Fruit fly (Drosophila melanogaster): ENCODE data around the gene Nt5a.

The Nt5a gene

DNA sequence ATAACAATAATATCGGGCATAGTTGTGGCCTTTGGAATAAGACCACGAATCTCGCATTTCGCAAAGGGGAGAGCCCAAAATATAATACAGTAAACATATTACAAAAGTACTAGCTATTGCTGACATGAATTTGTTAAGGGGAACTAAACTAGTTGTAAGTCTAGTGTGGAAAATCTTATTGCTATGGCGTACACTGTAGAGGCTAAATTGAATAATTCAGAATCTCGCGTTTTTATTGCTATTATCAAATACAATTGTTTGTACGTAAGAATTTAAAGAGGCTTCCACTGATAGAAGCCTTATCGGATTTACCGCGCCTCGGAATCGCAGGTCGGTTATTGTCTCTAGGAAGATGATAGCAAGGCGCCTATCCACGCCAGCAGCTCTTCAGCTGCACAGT lies 1.9 kb downstream of the Nt5a start:
- TF ChIP-seq CG17801 (GFP tag; optimal IDR thresholded peaks at IDR 0.05; ENCODE audit: partially characterized antibody) = no peak

DNA sequence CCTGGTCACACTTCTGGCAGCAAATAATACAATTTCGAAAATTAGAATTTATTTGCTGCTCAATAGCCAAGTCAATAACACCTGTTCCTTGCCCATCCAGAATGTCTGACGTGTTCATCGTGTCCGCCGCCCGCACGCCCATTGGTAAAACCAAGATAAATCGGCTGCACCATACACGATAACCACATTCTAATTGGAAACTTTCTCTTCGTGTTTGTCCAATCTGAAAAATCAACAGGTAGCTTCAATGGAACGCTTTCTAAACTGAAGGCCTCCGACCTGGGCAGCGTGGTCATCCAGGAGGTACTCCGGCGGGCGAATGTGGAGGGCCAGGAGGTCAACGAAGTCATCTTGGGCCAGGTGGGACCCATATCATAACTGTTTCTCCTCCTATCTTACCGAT lies 4.3 kb downstream of the Nt5a start:
- TF ChIP-seq CG17801 (GFP tag; optimal IDR thresholded peaks at IDR 0.05; ENCODE audit: partially characterized antibody) = no peak

DNA sequence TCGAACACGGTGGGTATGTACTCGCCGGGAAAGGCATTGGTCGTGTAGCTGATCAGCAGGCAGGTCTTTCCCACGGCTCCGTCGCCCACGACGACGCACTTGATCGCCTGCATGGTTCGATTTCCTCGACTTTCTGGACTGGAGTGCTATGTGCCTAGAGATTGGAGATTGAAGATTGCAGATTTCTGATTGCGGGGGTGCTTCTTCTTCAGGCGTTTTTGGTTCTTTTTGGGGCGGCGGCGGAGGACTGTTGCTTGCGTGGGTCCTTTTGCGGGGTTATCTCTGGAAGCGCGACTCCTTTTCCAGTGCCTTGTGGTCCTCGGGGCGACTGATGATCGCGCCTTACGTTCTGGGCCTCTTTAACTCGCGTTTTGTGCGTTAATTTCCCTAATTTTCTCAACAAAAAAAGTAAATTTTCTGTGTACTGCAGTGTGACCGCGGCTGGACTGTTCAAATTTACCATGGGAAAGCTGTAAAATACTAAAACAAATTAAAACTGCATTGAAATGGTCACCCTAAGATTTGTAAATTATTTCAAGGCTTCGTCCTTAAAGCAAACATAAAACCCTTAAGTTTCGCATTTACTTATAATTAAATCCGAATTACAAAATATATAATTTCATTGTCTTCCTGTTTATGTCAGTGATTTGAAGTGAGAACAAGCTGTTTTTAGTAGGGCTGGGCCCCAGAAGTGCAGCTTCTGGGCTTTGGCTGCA lies 4.8 kb downstream of the Nt5a start, which contains the start of the genes Rac1 and Acat2:
Rac1 (minus strand) TSS at position 450 of the 716 bp plus-strand sequence.
Acat2 (plus strand) TSS at position 711 of the 716 bp plus-strand sequence.
- no peak for TF ChIP-seq CG17801 (GFP tag; optimal IDR thresholded peaks at IDR 0.05; ENCODE audit: partially characterized antibody)

DNA sequence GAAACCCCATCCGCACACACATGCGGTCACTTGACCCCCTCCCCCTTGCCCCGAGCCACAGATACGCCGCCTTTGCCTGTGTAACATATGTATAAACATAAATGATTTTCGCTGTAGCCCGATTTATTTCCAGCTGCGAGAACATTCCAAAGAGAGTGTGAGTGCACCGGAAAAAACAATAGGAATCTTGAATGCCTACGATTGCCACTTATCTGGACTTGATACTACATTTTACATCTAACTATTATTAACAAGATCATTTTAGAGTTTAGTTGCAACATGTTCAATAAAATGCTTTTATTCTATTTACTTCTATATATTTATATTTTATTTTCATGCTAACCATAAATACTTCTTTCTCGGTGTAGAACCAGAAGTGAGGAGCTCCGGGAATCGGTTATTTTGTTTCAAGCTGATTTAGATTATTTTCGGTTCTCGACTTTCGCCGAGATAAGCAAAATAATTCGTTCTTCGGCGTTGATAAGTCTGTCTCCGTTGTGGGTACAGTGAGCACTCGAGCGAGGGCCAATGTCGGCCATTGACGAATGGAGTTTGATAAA lies 7.1 kb downstream of the Nt5a start:
- TF ChIP-seq CG17801 (GFP tag; optimal IDR thresholded peaks at IDR 0.05; ENCODE audit: partially characterized antibody) = peak; percentile 90

DNA sequence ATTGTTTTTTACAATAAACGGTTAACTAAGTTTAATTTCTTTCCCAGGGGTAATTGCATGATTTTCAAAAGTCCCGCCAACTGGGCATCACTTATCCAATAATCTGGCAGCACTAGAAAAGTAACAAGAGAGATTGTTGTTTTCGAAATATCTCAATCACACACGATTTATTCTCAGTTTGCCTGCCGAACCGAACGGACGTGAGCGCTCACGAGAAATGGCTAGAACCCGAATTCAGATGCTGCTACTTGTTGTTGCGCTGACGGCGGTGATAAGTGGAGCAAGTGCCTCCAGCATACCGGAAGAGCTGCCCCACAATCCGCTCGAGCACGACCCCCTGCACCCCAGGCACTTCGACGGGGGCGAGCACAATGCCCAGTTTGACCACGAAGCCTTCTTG lies 8.7 kb downstream of the Nt5a start, which contains the start of gene scf:
scf (plus strand) TSS at position 164 of the 400 bp plus-strand sequence.
- no peak for TF ChIP-seq CG17801 (GFP tag; optimal IDR thresholded peaks at IDR 0.05; ENCODE audit: partially characterized antibody)

DNA sequence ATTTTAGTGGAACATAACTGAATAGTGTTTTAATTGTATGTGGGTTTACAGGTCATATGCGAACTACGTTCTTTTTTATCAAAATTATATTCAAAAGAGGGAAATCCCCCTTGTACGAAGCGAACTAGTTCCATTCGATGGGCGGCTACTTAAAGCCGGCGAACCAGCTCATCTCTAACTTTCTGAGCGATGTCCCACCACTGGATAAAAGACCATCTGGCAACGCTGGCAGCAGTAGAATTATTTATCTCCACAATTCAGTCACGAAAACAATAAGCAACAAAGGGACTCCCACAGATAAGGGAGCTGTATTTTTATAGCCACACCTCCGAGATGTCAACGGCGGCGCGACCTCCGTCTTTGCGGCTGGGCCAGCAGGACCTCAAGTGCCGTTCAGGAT lies 11.5 kb downstream of the Nt5a start, which contains the start of gene Rabex-5:
Rabex-5 (plus strand) TSS at position 221 of the 400 bp plus-strand sequence.
- TF ChIP-seq CG17801 (GFP tag; optimal IDR thresholded peaks at IDR 0.05; ENCODE audit: partially characterized antibody) = no peak

DNA sequence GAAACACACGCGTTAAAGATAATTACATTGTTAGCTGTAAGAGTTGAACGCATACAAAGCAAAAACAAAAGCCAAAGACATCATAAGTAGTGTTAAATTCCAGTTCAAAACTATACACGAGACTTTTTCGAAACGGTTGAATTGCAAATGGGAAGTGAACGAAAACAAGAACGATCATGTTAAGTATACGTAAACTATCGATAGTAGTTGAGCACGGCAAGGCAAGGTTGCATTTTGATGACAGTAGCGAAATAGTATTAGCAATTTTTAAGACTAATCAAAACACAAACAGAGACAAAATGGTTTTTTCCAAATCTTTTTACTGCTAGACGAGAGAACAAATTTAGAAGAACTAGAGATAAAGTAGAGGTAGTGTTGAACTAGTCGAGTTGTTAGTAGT lies 12.4 kb downstream of the Nt5a start:
- TF ChIP-seq CG17801 (GFP tag; optimal IDR thresholded peaks at IDR 0.05; ENCODE audit: partially characterized antibody) = no peak

DNA sequence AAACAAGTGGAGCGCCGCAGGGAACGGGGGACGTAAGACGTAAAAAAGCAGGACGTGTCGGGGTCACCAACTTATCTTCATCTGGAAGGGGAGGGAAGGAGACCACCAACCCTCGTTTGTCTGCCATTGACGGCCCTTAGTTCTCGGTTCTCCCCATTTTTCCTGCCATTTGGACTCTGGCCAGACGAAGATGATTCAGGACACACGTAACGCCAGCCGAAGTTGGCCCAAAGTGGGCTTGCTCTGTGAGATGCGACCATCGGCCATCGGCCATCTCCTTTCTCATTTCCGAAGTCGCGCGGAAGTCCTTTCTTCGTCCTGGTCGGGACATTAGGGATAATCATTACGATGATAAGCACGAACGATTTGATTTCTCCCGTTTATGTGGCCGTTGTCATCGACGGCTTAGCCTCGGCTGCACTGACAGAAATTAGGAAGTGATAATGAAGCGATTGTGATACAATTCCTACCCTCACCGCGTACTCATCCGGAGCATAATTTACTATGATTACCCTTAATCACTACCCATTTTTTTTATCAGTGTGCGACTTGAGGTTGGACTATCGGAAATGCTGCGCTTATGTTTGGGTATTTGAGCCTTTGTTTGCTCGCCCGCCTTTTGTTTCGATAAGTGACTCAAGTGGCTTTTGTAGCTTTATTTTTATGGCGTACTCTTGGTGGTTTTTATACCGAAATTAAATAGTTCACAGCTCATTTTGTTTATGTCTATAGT lies 26.2 kb downstream of the Nt5a start:
- no peak for TF ChIP-seq CG17801 (GFP tag; optimal IDR thresholded peaks at IDR 0.05; ENCODE audit: partially characterized antibody)

DNA sequence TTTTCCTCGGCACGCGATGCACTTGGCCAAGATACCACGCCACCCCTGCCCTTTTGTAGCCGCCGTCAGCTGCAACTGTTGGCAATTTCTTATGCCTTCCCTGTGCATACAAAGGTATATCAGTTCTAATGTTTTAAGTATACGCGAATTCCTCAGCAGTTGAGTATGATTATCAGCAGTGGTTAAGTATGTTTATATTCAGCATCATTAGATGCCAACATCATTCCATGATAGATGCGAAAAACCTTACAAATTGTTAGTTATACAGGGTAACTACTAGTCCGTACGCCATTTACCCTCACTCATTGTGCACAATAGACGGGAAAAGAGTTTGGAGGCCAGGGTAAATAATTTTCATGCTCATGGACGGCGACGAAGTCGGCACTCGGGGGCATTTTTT lies 27.5 kb downstream of the Nt5a start:
- TF ChIP-seq CG17801 (GFP tag; optimal IDR thresholded peaks at IDR 0.05; ENCODE audit: partially characterized antibody) = no peak

DNA sequence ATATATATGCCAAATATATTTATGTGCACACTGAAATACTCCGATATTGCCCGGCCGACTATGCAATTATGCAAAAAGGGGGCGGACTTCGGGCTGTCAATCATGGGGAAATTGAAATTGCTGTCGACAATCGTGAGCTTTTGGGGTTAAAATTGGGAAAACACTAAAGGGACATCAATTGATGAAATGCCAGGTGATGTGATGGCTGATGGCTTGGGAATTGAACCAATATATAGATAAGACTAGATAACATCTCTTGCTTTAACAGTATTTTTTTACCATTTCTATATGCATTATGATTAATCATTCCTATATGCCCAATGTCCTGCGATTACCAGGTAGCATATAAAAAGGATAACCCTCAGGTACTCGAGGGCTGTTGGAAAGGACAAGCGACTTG lies 29.3 kb downstream of the Nt5a start:
- no peak for TF ChIP-seq CG17801 (GFP tag; optimal IDR thresholded peaks at IDR 0.05; ENCODE audit: partially characterized antibody)

DNA sequence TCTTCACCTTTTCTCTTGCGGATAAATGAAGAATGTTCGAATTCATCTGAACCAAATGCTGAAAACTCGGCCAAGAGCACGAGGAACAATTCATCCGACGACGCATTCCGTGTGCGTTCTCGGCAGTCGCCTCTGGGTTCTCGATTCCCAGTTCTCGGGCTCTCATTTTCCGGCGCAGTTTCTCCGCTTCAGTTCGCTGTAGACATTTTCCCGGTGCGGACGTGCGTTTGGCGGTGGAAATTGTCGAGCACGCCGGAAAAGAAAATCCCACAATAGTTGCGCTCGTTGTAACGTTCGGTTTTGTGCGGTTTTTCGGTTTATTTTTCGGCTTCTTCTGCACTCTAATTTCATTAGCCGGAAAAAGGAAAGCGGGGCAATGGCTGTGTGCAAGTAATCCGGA lies 31.5 kb downstream of the Nt5a start, which contains the start of gene CG32333:
CG32333 (plus strand) TSS at position 190 of the 400 bp plus-strand sequence.
- no peak for TF ChIP-seq CG17801 (GFP tag; optimal IDR thresholded peaks at IDR 0.05; ENCODE audit: partially characterized antibody)

DNA sequence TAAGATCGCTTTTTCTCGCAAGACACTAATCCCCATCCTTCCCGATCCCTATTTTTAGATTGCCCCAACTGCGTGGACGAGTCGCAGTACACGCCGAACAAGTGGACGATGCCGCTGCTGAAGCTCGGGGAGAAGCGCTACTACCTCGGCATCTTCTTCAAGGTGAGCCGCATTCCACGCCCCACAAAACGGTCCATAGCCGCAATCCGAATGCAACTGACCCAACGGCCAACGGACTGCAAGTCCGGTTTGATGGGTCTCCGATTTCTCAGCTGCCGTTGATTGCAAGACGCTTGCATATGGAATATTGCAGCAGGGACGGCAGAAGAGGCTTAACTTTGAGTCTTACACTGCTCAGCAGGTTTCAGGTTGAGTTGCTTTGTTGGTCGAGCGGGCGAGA lies 38.2 kb downstream of the Nt5a start:
- no peak for TF ChIP-seq CG17801 (GFP tag; optimal IDR thresholded peaks at IDR 0.05; ENCODE audit: partially characterized antibody)

DNA sequence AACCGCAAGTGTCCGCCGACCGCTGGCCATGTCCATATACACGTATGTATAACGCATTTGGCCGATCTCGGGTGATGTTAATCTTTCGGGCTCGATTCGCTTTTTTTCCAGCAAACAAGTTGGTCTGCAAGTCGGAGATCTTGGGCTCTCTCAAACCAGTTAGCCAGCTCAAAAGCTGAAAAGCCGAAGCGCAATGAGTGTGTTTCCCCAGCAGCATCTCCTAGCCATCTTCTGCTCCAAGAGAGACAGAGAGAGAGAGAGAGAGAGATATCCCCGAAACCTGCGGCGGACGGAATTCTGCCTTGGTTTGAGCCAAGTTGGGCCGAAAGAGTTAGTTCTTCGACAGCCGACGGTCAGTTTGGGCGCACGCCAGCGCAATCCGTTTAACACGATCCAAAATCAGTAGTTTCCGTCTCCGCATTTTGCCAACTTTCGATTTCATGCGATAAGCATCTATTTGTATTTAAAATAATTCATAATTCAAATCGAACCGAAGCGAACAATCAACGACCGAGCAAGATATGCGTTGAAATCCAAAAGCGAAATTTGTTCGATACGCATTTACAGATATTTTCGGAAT lies 41.7 kb downstream of the Nt5a start:
- TF ChIP-seq CG17801 (GFP tag; optimal IDR thresholded peaks at IDR 0.05; ENCODE audit: partially characterized antibody) = no peak

DNA sequence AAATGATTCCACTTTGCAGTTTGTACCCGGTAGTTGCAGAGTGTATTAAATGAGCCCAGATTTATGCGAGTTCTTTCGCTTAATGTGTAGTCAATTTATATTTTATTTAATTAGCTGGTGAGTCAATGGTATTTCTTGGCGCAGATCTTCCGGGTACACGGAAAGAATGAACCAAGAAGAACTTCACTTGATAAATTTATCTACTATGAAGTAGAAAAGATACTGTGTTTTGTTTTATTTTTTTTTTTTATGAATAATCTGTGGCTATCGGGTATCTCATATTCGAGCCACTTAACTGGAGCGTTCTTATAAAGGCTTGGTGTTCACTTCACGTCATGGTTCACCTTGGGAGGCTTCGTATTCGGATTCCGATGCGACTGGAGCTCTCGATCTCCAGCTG lies 42.2 kb downstream of the Nt5a start:
- no peak for TF ChIP-seq CG17801 (GFP tag; optimal IDR thresholded peaks at IDR 0.05; ENCODE audit: partially characterized antibody)

DNA sequence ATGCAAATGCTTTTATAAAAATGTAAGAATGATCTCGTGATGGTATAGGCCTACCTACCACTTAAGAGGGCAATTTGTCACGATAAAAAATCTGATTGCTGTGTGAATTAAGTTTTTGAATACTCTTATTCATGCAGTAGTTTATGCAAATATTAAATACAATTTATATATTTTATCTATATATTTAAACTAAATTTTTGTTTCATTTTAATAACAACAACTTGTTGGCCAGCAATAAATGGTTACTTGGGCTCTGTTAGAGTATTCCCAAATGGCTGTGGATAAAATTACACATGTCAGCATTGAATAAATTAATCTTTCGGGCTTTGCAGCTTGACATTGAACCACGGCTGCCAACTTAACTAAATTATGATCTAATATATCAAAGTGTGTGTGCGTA lies 48.7 kb downstream of the Nt5a start:
- no peak for TF ChIP-seq CG17801 (GFP tag; optimal IDR thresholded peaks at IDR 0.05; ENCODE audit: partially characterized antibody)

Data from ovary, adult (tissue).